Fruit fly (Drosophila melanogaster): ENCODE measurements around the gene Pgcl.

- TF ChIP-seq usp (GFP tag; optimal IDR thresholded peaks at IDR 0.05): no peak
- no peak for TF ChIP-seq br (GFP tag; optimal IDR thresholded peaks at IDR 0.05)
- no peak for TF ChIP-seq CrebA (GFP tag; optimal IDR thresholded peaks at IDR 0.05; ENCODE audit: borderline replicate concordance)
- TF ChIP-seq dl (GFP tag; optimal IDR thresholded peaks at IDR 0.05; ENCODE audit: insufficient read depth in 1 of 2, partially characterized antibody in 2 of 2): no peak
- TF ChIP-seq CG32264 (GFP tag; optimal IDR thresholded peaks at IDR 0.05): no peak
- no peak for TF ChIP-seq sv (GFP tag; optimal IDR thresholded peaks at IDR 0.05)
- no peak for TF ChIP-seq OdsH (GFP tag; optimal IDR thresholded peaks at IDR 0.05)
- no peak for TF ChIP-seq fru (GFP tag; optimal IDR thresholded peaks at IDR 0.05)
These were observed 33.4 kb upstream of the Pgcl start, which contains the start of gene CG32816 for dm6 chrX:470626-471025.

All from whole organism, wandering third instar larva.